Fruit fly (Drosophila melanogaster): ENCODE results near the gene CG32024.

The CG32024 gene

dm6 chr3L:8772998-8773684 lies 34.3 kb upstream of the CG32024 start (continued):
- TF ChIP-seq Eip74EF (GFP tag; optimal IDR thresholded peaks at IDR 0.05) (peak in 1 of 2 experiments; percentile 77), z (GFP tag; IDR thresholded peaks at IDR 0.05) (no peak), Hr51 (GFP tag; optimal IDR thresholded peaks at IDR 0.05) (peak in 1 of 2 experiments; percentile 85), salm (tag; optimal IDR thresholded peaks at IDR 0.05) (peak; percentile 41), lola (GFP tag; optimal IDR thresholded peaks at IDR 0.05) (peak in 1 of 3 experiments; percentile 87), zen2 (GFP tag; IDR thresholded peaks at IDR 0.05; ENCODE audit: partially characterized antibody) (no peak), CG9817 (tag; optimal IDR thresholded peaks at IDR 0.05) (peak; percentile 39), CG16813 (GFP tag; IDR thresholded peaks at IDR 0.05; ENCODE audit: partially characterized antibody) (no peak), Poxn (GFP tag; IDR thresholded peaks at IDR 0.05) (no peak), CG8924 (tag; optimal IDR thresholded peaks at IDR 0.05) (peak; percentile 83), lov (optimal IDR thresholded peaks at IDR 0.05) (no peak), lov (GFP tag; IDR thresholded peaks at IDR 0.05) (peak; percentile 65; the same call in 1 of the 3 replicates), CG17328 (GFP tag; IDR thresholded peaks at IDR 0.05) (peak; percentile 76), Oli (tag; optimal IDR thresholded peaks at IDR 0.05) (peak; percentile 85), unpg (GFP tag; optimal IDR thresholded peaks at IDR 0.05) (peak; percentile 83), trh (GFP tag; optimal IDR thresholded peaks at IDR 0.05) (peak; percentile 35), Dad (GFP tag; optimal IDR thresholded peaks at IDR 0.05) (peak; percentile 5), CG30020 (tag; optimal IDR thresholded peaks at IDR 0.05) (no peak), CG7786 (GFP tag; optimal IDR thresholded peaks at IDR 0.05) (peak; percentile 38), CG8290 (GFP tag; optimal IDR thresholded peaks at IDR 0.05) (peak; percentile 3), CG8290 (tag; optimal IDR thresholded peaks at IDR 0.05) (peak in 1 of 2 experiments; percentile 29), lab (GFP tag; optimal IDR thresholded peaks at IDR 0.05) (peak; percentile 46), dm (GFP tag; optimal IDR thresholded peaks at IDR 0.05) (peak; percentile 30), Ets97D (GFP tag; optimal IDR thresholded peaks at IDR 0.05) (no peak), zf30C (GFP tag; optimal IDR thresholded peaks at IDR 0.05) (no peak), Stat92E (GFP tag; optimal IDR thresholded peaks at IDR 0.05) (peak in 1 of 3 experiments; percentile 6), twi (tag; optimal IDR thresholded peaks at IDR 0.05) (peak; percentile 61), vnd (GFP tag; IDR thresholded peaks at IDR 0.05; ENCODE audit: partially characterized antibody) (no peak), lmd (GFP tag; IDR thresholded peaks at IDR 0.05) (peak; percentile 68), CG3995 (GFP tag; optimal IDR thresholded peaks at IDR 0.05) (no peak), CG31441 (GFP tag; IDR thresholded peaks at IDR 0.05) (peak; percentile 86), H2.0 (GFP tag; IDR thresholded peaks at IDR 0.05) (peak; percentile 22; the same call in 1 of the 2 replicates), pfk (GFP tag; optimal IDR thresholded peaks at IDR 0.05) (no peak), ems (GFP tag; optimal IDR thresholded peaks at IDR 0.05) (no peak), Sox100B (GFP tag; optimal IDR thresholded peaks at IDR 0.05) (peak; percentile 74), vfl (GFP tag; optimal IDR thresholded peaks at IDR 0.05) (no peak), ac (GFP tag; optimal IDR thresholded peaks at IDR 0.05) (no peak), CG17186 (GFP tag; optimal IDR thresholded peaks at IDR 0.05) (no peak), CG8388 (GFP tag; optimal IDR thresholded peaks at IDR 0.05) (peak; percentile 82), amos (GFP tag; IDR thresholded peaks at IDR 0.05; ENCODE audit: partially characterized antibody) (no peak), CG10431 (GFP tag; optimal IDR thresholded peaks at IDR 0.05) (peak; percentile 40), bab2 (GFP tag; optimal IDR thresholded peaks at IDR 0.05) (peak; percentile 45), org-1 (GFP tag; optimal IDR thresholded peaks at IDR 0.05) (peak; percentile 47), CG4424 (GFP tag; optimal IDR thresholded peaks at IDR 0.05) (peak; percentile 78), crc (GFP tag; optimal IDR thresholded peaks at IDR 0.05) (no peak), chinmo (GFP tag; IDR thresholded peaks at IDR 0.05; ENCODE audit: partially characterized antibody) (no peak), CG32767 (GFP tag; IDR thresholded peaks at IDR 0.05) (peak; percentile 68), tll (GFP tag; optimal IDR thresholded peaks at IDR 0.05) (no peak)

Data from whole organism, embryonic.